Worm (Caenorhabditis elegans) whole organism, early embryonic: ENCODE results near the gene sas-7.

ENCODE experiments used
- B0310.2 ChIP-seq: sonication (generic microtip); optimal IDR thresholded peaks from 2 replicates; lab custom pipeline; 2016; ENCODE audit warnings: mild to moderate bottlenecking, missing genetic modification characterization, missing compliant biosample characterization
- F13C5.2 ChIP-seq: sonication (generic microtip); optimal IDR thresholded peaks from 2 replicates; lab custom pipeline; 2017; ENCODE audit warnings: mild to moderate bottlenecking, missing genetic modification characterization, inconsistent platforms, missing compliant biosample characterization
- aly-1 ChIP-seq: sonication (generic microtip); optimal IDR thresholded peaks from 2 replicates; lab custom pipeline; 2016; ENCODE audit warnings: missing genetic modification characterization, missing compliant biosample characterization
- ama-1 ChIP-seq: fragments of 150-350 bp; optimal IDR thresholded peaks from 2 replicates; lab custom pipeline; 2014
- ceh-13 ChIP-seq: fragments of 200-800 bp; sonication (Bioruptor generic); optimal IDR thresholded peaks from 2 replicates; lab custom pipeline; 2018; ENCODE audit warnings: mild to moderate bottlenecking, missing genetic modification characterization, missing compliant biosample characterization
- ceh-36 ChIP-seq: sonication (generic microtip); optimal IDR thresholded peaks from 2 replicates; lab custom pipeline; 2016; ENCODE audit warnings: missing genetic modification characterization, inconsistent platforms, missing compliant biosample characterization
- ets-7 ChIP-seq: sonication (generic microtip); optimal IDR thresholded peaks from 2 replicates; lab custom pipeline; 2016; ENCODE audit warnings: missing genotype, missing genetic modification characterization, missing compliant biosample characterization
- flt-1 ChIP-seq: fragments of 200-800 bp; sonication (Bioruptor generic); IDR thresholded peaks from 2 replicates; pipeline ENCODE4 v1.3.6; 2022; ENCODE audit warnings: missing genetic modification characterization, missing compliant biosample characterization
- hmbx-1 ChIP-seq: sonication (generic microtip); optimal IDR thresholded peaks from 2 replicates; lab custom pipeline; 2016; ENCODE audit warnings: mild to moderate bottlenecking, missing genetic modification characterization, missing compliant biosample characterization
- hmg-4 ChIP-seq: fragments of 200-800 bp; sonication (Bioruptor generic); optimal IDR thresholded peaks from 2 replicates; lab custom pipeline; 2018; ENCODE audit warnings: mild to moderate bottlenecking, missing genetic modification characterization, missing compliant biosample characterization
- hnd-1 ChIP-seq: sonication (generic microtip); optimal IDR thresholded peaks from 2 replicates; lab custom pipeline; 2016; ENCODE audit warnings: missing genetic modification characterization, missing compliant biosample characterization
- pes-1 ChIP-seq: fragments of 200-800 bp; sonication (Bioruptor generic); IDR thresholded peaks from 2 replicates; pipeline ENCODE4 v1.3.6; 2022; ENCODE audit warnings: missing genetic modification reagents, missing genetic modification characterization, missing compliant biosample characterization
- scrt-1 ChIP-seq: fragments of 200-800 bp; sonication (Bioruptor generic); IDR thresholded peaks from 2 replicates; pipeline ENCODE4 v1.3.6; 2022; ENCODE audit warnings: missing genetic modification characterization, missing compliant biosample characterization
- sea-1 ChIP-seq: fragments of 200-800 bp; sonication (Bioruptor generic); conservative IDR thresholded peaks from 2 replicates; pipeline ENCODE4 v1.3.6; 2022; ENCODE audit warnings: missing genetic modification characterization, missing compliant biosample characterization
- tbx-11 ChIP-seq: fragments of 200-800 bp; sonication (Bioruptor generic); IDR thresholded peaks from 2 replicates; pipeline ENCODE4 v1.3.6; 2022; ENCODE audit warnings: missing genetic modification characterization, missing compliant biosample characterization
- tbx-37 ChIP-seq: fragments of 200-800 bp; sonication (Bioruptor generic); conservative IDR thresholded peaks from 2 replicates; pipeline ENCODE4 v1.3.6; 2022; ENCODE audit warnings: missing genetic modification reagents, missing genetic modification characterization, missing compliant biosample characterization
- tra-4 ChIP-seq: sonication (generic microtip); optimal IDR thresholded peaks from 2 replicates; lab custom pipeline; 2017; ENCODE audit warnings: missing genetic modification characterization, missing compliant biosample characterization

Gene sas-7

ce11 chrIII:10328565-10329541 lies 8.0 kb downstream of the sas-7 start:
- TF ChIP-seq aly-1 (tag; lab: Kevin White, UChicago), result no peak
- 0 out of 2 replicates have a peak, but pooled peaks have one; percentile 15 for TF ChIP-seq scrt-1 (GFP tag; lab: Robert Waterston, UW)
- TF ChIP-seq sea-1, result no peak

- TF ChIP-seq pes-1, result no peak
- no peak for TF ChIP-seq hnd-1 (tag; lab: Kevin White, UChicago)
- TF ChIP-seq tbx-11 (GFP tag; lab: Robert Waterston, UW), result no peak
- no peak for TF ChIP-seq flt-1 (GFP tag; lab: Robert Waterston, UW)
- no peak for TF ChIP-seq ama-1 (lab: Kevin White, UChicago)
- TF ChIP-seq tbx-37 (GFP tag; lab: Robert Waterston, UW), result no peak
- no peak for TF ChIP-seq aly-1 (tag; lab: Kevin White, UChicago)
- no peak for TF ChIP-seq hmg-4 (GFP tag; lab: Kevin White, UChicago)
- no peak for TF ChIP-seq ceh-13 (GFP tag; lab: Kevin White, UChicago)
- no peak for TF ChIP-seq F13C5.2 (tag; lab: Kevin White, UChicago)
- no peak for TF ChIP-seq scrt-1 (GFP tag; lab: Robert Waterston, UW)
- TF ChIP-seq ets-7 (tag; lab: Kevin White, UChicago), result no peak
- TF ChIP-seq ceh-36, result no peak
- no peak for TF ChIP-seq tra-4 (tag; lab: Kevin White, UChicago)
- no peak for TF ChIP-seq B0310.2 (tag; lab: Kevin White, UChicago)
- TF ChIP-seq hmbx-1 (tag; lab: Kevin White, UChicago), result no peak
- no peak for TF ChIP-seq sea-1
Observed at ce11 chrIII:10329811-10330210, 9.0 kb downstream of the sas-7 start.

- TF ChIP-seq tbx-11 (GFP tag; lab: Robert Waterston, UW), result no peak
- no peak for TF ChIP-seq sea-1
- no peak for TF ChIP-seq pes-1
- no peak for TF ChIP-seq hmg-4 (GFP tag; lab: Kevin White, UChicago)
- TF ChIP-seq flt-1 (GFP tag; lab: Robert Waterston, UW), result no peak
- no peak for TF ChIP-seq scrt-1 (GFP tag; lab: Robert Waterston, UW)
- no peak for TF ChIP-seq tra-4 (tag; lab: Kevin White, UChicago)
- TF ChIP-seq ceh-36, result no peak
- no peak for TF ChIP-seq tbx-37 (GFP tag; lab: Robert Waterston, UW)
- TF ChIP-seq ama-1 (lab: Kevin White, UChicago), result no peak
- no peak for TF ChIP-seq aly-1 (tag; lab: Kevin White, UChicago)
- no peak for TF ChIP-seq ets-7 (tag; lab: Kevin White, UChicago)
- no peak for TF ChIP-seq hnd-1 (tag; lab: Kevin White, UChicago)
- no peak for TF ChIP-seq hmbx-1 (tag; lab: Kevin White, UChicago)
Observed at ce11 chrIII:10330372-10331062, 9.7 kb downstream of the sas-7 start, which contains the start of gene nex-2. Gene nex-2, minus strand, starts transcription at chrIII:10330422.

ce11 chrIII:10331232-10331631 lies 10.4 kb downstream of the sas-7 start:
- TF ChIP-seq hmg-4 (GFP tag; lab: Kevin White, UChicago), result no peak
- TF ChIP-seq ceh-36, result no peak
- no peak for TF ChIP-seq hnd-1 (tag; lab: Kevin White, UChicago)
- no peak for TF ChIP-seq ets-7 (tag; lab: Kevin White, UChicago)
- TF ChIP-seq scrt-1 (GFP tag; lab: Robert Waterston, UW), result no peak
- no peak for TF ChIP-seq tra-4 (tag; lab: Kevin White, UChicago)
- TF ChIP-seq ama-1 (lab: Kevin White, UChicago), result no peak

- TF ChIP-seq flt-1 (GFP tag; lab: Robert Waterston, UW) (no peak), tbx-11 (GFP tag; lab: Robert Waterston, UW) (no peak), sea-1 (no peak), scrt-1 (GFP tag; lab: Robert Waterston, UW) (no peak), F13C5.2 (tag; lab: Kevin White, UChicago) (no peak), ceh-36 (no peak), hmbx-1 (tag; lab: Kevin White, UChicago) (no peak), ceh-13 (GFP tag; lab: Kevin White, UChicago) (no peak), pes-1 (no peak), ama-1 (lab: Kevin White, UChicago) (no peak), tra-4 (tag; lab: Kevin White, UChicago) (no peak), tbx-37 (GFP tag; lab: Robert Waterston, UW) (no peak), B0310.2 (tag; lab: Kevin White, UChicago) (no peak), ets-7 (tag; lab: Kevin White, UChicago) (no peak), aly-1 (tag; lab: Kevin White, UChicago) (no peak), hmg-4 (GFP tag; lab: Kevin White, UChicago) (no peak), hnd-1 (tag; lab: Kevin White, UChicago) (no peak)
Observed at ce11 chrIII:10332560-10332959, 11.7 kb downstream of the sas-7 start, which contains the start of gene T07C4.12. Gene T07C4.12, minus strand, starts transcription at chrIII:10332660.

ce11 chrIII:10333961-10334542 lies 13.2 kb downstream of the sas-7 start, which contains the start of the genes jmjd-4 and mev-1:
Gene jmjd-4, minus strand, starts transcription at chrIII:10334018.
Gene mev-1, plus strand, starts transcription at chrIII:10334277.
- TF ChIP-seq tbx-11 (GFP tag; lab: Robert Waterston, UW) (0 out of 2 replicates have a peak, but pooled peaks have one; percentile 40), F13C5.2 (tag; lab: Kevin White, UChicago) (peak; percentile 73), flt-1 (GFP tag; lab: Robert Waterston, UW) (peak; percentile 51; the same call in 1 of the 2 replicates), ceh-36 (peak; percentile 23), hmbx-1 (tag; lab: Kevin White, UChicago) (no peak)
